Fruit fly (Drosophila melanogaster) whole organism, prepupa: Measurements from ENCODE around the gene CG43759.

ENCODE experiments used
- CG3032 ChIP-seq: fragments of 200-800 bp; optimal IDR thresholded peaks from 2 replicates; lab custom pipeline; 2019; ENCODE audit warnings: missing biosample characterization, mild to moderate bottlenecking, missing genetic modification characterization, moderate library complexity
- CG32006 ChIP-seq: fragments of 200-800 bp; sonication (Bioruptor generic); optimal IDR thresholded peaks from 3 replicates; lab custom pipeline; 2017; ENCODE audit warnings: missing biosample characterization, mild to moderate bottlenecking, missing genetic modification characterization
- CG6276 ChIP-seq: fragments of 200-800 bp; sonication (Bioruptor generic); optimal IDR thresholded peaks from 2 replicates; lab custom pipeline; 2017; ENCODE audit warnings: missing biosample characterization, mild to moderate bottlenecking, missing genetic modification characterization
- CG6792 ChIP-seq: fragments of 200-800 bp; sonication (Bioruptor generic); optimal IDR thresholded peaks from 3 replicates; lab custom pipeline; 2016; ENCODE audit warnings: missing biosample characterization, missing genetic modification characterization
- CG8632 ChIP-seq: fragments of 200-800 bp; sonication (Bioruptor generic); optimal IDR thresholded peaks from 3 replicates; lab custom pipeline; 2016; ENCODE audit warnings: missing biosample characterization, missing genetic modification characterization
- Eip78C ChIP-seq: fragments of 200-800 bp; sonication (Bioruptor generic); peaks from one replicate; lab custom pipeline; 2016; ENCODE audit warnings: missing biosample characterization, missing genetic modification characterization
- Ets21C ChIP-seq: fragments of 200-800 bp; sonication (Bioruptor generic); optimal IDR thresholded peaks from 3 replicates; lab custom pipeline; 2016; ENCODE audit warnings: missing biosample characterization, missing genetic modification characterization
- fkh ChIP-seq: fragments of 200-800 bp; sonication (Bioruptor generic); optimal IDR thresholded peaks from 3 replicates; lab custom pipeline; 2017; ENCODE audit warnings: missing biosample characterization, mild to moderate bottlenecking, missing genetic modification characterization, moderate library complexity
- pdm3 ChIP-seq: fragments of 200-800 bp; sonication (Bioruptor generic); optimal IDR thresholded peaks from 3 replicates; lab custom pipeline; 2016; ENCODE audit warnings: missing biosample characterization, missing genetic modification characterization
- svp ChIP-seq: fragments of 200-800 bp; sonication (Bioruptor generic); peaks from one replicate; lab custom pipeline; 2016; ENCODE audit warnings: missing biosample characterization, missing genetic modification characterization
- vri ChIP-seq: fragments of 200-800 bp; sonication (Bioruptor generic); optimal IDR thresholded peaks from 3 replicates; lab custom pipeline; 2016; ENCODE audit warnings: missing biosample characterization, mild to moderate bottlenecking, missing genetic modification characterization

The CG43759 gene

dm6 chrX:19068873-19069272, 138.7 kb downstream of the CG43759 start, which contains the start of gene CG34330:
TSS of gene CG34330 (minus strand) at chrX:19068973.
- peak; percentile 5 for TF ChIP-seq pdm3 (GFP tag; lab: Kevin White, UChicago)
- TF ChIP-seq CG8632 (GFP tag; lab: Kevin White, UChicago) = no peak

dm6 chrX:19072969-19073368, 142.8 kb downstream of the CG43759 start:
- TF ChIP-seq svp (GFP tag; lab: Kevin White, UChicago) (peak; percentile 83), CG3032 (tag; lab: Kevin White, UChicago) (no peak), vri (GFP tag; lab: Kevin White, UChicago) (peak; percentile 12)

dm6 chrX:19073878-19074277, 143.7 kb downstream of the CG43759 start:
- TF ChIP-seq vri (GFP tag; lab: Kevin White, UChicago) (peak; percentile 22), CG32006 (GFP tag; lab: Kevin White, UChicago) (no peak), fkh (GFP tag; lab: Kevin White, UChicago) (peak; percentile 31), svp (GFP tag; lab: Kevin White, UChicago) (peak; percentile 79), Eip78C (GFP tag; lab: Kevin White, UChicago) (peak; percentile 24)

- TF ChIP-seq CG6276 (GFP tag; lab: Kevin White, UChicago) = no peak
These were observed 144.4 kb downstream of the CG43759 start for dm6 chrX:19074585-19074984.

- TF ChIP-seq CG6792 (GFP tag; lab: Kevin White, UChicago) (no peak), Ets21C (GFP tag; lab: Kevin White, UChicago) (no peak)
These were observed 147.3 kb downstream of the CG43759 start, which contains the start of gene CG7406 for dm6 chrX:19077420-19077819. TSS of gene CG7406 (plus strand) at chrX:19077720.
